Worm (Caenorhabditis elegans): ENCODE data around the gene srj-14.

DNA sequence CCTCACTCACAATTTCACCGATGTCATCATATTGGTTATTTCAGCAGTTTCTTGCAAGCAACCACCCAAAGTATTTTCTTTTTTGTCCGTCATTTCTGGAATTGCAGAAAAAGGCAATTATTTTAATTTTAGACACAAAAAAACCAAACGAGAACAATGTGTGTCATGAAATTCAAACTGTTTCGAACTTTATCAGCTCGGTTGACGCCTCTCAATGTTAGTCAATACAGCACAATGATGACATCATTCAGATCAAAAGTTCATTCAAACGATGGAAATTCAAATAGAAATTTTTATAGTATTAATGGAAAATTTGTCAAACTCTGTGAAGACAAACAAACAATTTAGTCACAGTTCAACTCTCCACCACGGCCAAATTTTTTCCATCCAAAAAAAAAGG, 22.4 kb downstream of the srj-14 start, which contains the start of gene fbxa-105:
- TF ChIP-seq him-1 (tag; optimal IDR thresholded peaks at IDR 0.05) (no peak), dao-5 (tag; optimal IDR thresholded peaks at IDR 0.05) (no peak), W03F9.2 (tag; optimal IDR thresholded peaks at IDR 0.05) (no peak)
